Worm (Caenorhabditis elegans): ENCODE measurements around the gene F41G3.20.

DNA sequence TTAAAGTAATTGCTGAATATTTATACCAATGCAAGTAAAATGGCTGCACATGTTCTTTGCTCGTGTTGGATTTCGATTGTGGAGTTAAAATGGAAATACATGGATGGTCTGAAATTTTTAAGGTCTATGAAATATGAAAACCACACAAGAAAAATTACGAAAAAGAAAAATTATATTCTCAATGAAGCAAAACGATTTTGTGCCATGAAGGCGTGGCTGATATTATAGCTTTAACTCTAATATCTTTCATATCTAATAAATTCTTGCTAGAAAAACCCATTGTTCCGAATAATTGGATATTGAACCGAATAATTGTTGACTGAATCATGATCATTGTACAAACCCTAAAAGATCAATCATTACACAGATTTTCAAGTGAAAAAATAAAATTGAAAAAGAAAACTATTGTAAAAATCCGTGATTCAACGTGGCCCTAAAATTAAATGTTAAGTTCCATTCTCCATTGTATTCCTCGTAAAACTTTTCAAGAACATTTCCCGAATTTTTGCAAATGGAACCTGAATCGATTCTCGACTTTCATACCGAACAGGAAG lies 3.9 kb upstream of the F41G3.20 start, which contains the start of the genes srx-95 and fis-1:
- TF ChIP-seq nhr-12 (tag; optimal IDR thresholded peaks at IDR 0.05) (no peak), hlh-17 (GFP tag; optimal IDR thresholded peaks at IDR 0.05; ENCODE audit: borderline replicate concordance) (no peak), snpc-4 (tag; optimal IDR thresholded peaks at IDR 0.05) (no peak), elt-3 (tag; optimal IDR thresholded peaks at IDR 0.05) (no peak), mep-1 (tag; optimal IDR thresholded peaks at IDR 0.05) (no peak), unc-62 (GFP tag; optimal IDR thresholded peaks at IDR 0.05) (no peak), xbp-1 (tag; optimal IDR thresholded peaks at IDR 0.05) (no peak), jun-1 (tag; optimal IDR thresholded peaks at IDR 0.05) (no peak), F16B12.6 (tag; optimal IDR thresholded peaks at IDR 0.05) (no peak), aly-2 (tag; optimal IDR thresholded peaks at IDR 0.05) (no peak), zag-1 (tag; optimal IDR thresholded peaks at IDR 0.05) (no peak)

Data from whole organism, L1 larva.